Worm (Caenorhabditis elegans) whole organism, early embryonic: ENCODE data around the gene clec-176.

Experiments
- B0310.2 ChIP-seq: sonication (generic microtip); optimal IDR thresholded peaks from 2 replicates; lab custom pipeline; 2016; ENCODE audit warnings: mild to moderate bottlenecking, missing genetic modification characterization, missing compliant biosample characterization
- F13C5.2 ChIP-seq: sonication (generic microtip); optimal IDR thresholded peaks from 2 replicates; lab custom pipeline; 2017; ENCODE audit warnings: mild to moderate bottlenecking, missing genetic modification characterization, inconsistent platforms, missing compliant biosample characterization
- aly-1 ChIP-seq: sonication (generic microtip); optimal IDR thresholded peaks from 2 replicates; lab custom pipeline; 2016; ENCODE audit warnings: missing genetic modification characterization, missing compliant biosample characterization
- ama-1 ChIP-seq: fragments of 150-350 bp; optimal IDR thresholded peaks from 2 replicates; lab custom pipeline; 2014
- ceh-13 ChIP-seq: fragments of 200-800 bp; sonication (Bioruptor generic); optimal IDR thresholded peaks from 2 replicates; lab custom pipeline; 2018; ENCODE audit warnings: mild to moderate bottlenecking, missing genetic modification characterization, missing compliant biosample characterization
- ceh-36 ChIP-seq: sonication (generic microtip); optimal IDR thresholded peaks from 2 replicates; lab custom pipeline; 2016; ENCODE audit warnings: missing genetic modification characterization, inconsistent platforms, missing compliant biosample characterization
- ets-7 ChIP-seq: sonication (generic microtip); optimal IDR thresholded peaks from 2 replicates; lab custom pipeline; 2016; ENCODE audit warnings: missing genotype, missing genetic modification characterization, missing compliant biosample characterization
- flt-1 ChIP-seq: fragments of 200-800 bp; sonication (Bioruptor generic); IDR thresholded peaks from 2 replicates; pipeline ENCODE4 v1.3.6; 2022; ENCODE audit warnings: missing genetic modification characterization, missing compliant biosample characterization
- hmbx-1 ChIP-seq: sonication (generic microtip); optimal IDR thresholded peaks from 2 replicates; lab custom pipeline; 2016; ENCODE audit warnings: mild to moderate bottlenecking, missing genetic modification characterization, missing compliant biosample characterization
- hmg-4 ChIP-seq: fragments of 200-800 bp; sonication (Bioruptor generic); optimal IDR thresholded peaks from 2 replicates; lab custom pipeline; 2018; ENCODE audit warnings: mild to moderate bottlenecking, missing genetic modification characterization, missing compliant biosample characterization
- hnd-1 ChIP-seq: sonication (generic microtip); optimal IDR thresholded peaks from 2 replicates; lab custom pipeline; 2016; ENCODE audit warnings: missing genetic modification characterization, missing compliant biosample characterization
- pes-1 ChIP-seq: fragments of 200-800 bp; sonication (Bioruptor generic); IDR thresholded peaks from 2 replicates; pipeline ENCODE4 v1.3.6; 2022; ENCODE audit warnings: missing genetic modification reagents, missing genetic modification characterization, missing compliant biosample characterization
- scrt-1 ChIP-seq: fragments of 200-800 bp; sonication (Bioruptor generic); IDR thresholded peaks from 2 replicates; pipeline ENCODE4 v1.3.6; 2022; ENCODE audit warnings: missing genetic modification characterization, missing compliant biosample characterization
- sea-1 ChIP-seq: fragments of 200-800 bp; sonication (Bioruptor generic); conservative IDR thresholded peaks from 2 replicates; pipeline ENCODE4 v1.3.6; 2022; ENCODE audit warnings: missing genetic modification characterization, missing compliant biosample characterization
- tbx-11 ChIP-seq: fragments of 200-800 bp; sonication (Bioruptor generic); IDR thresholded peaks from 2 replicates; pipeline ENCODE4 v1.3.6; 2022; ENCODE audit warnings: missing genetic modification characterization, missing compliant biosample characterization
- tbx-37 ChIP-seq: fragments of 200-800 bp; sonication (Bioruptor generic); conservative IDR thresholded peaks from 2 replicates; pipeline ENCODE4 v1.3.6; 2022; ENCODE audit warnings: missing genetic modification reagents, missing genetic modification characterization, missing compliant biosample characterization
- tra-4 ChIP-seq: sonication (generic microtip); optimal IDR thresholded peaks from 2 replicates; lab custom pipeline; 2017; ENCODE audit warnings: missing genetic modification characterization, missing compliant biosample characterization

Gene clec-176

DNA sequence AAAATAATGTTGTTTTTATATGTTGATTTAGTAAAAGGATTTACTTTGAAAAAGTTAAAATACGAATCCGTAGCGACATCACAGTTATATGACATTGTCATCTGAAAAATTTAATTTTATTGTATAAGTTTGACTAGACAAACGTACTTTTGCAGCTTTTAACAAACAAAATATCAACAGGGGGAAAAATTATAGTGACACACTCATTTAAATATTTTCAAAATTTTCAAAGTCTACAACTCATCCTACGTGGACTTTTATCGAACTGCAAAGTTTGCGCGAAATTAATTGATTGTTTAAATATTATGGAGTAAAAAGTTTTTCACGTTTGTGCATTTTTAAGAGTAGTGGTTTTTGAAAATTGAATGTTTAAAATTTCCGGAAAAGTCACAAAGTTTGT is 41.8 kb downstream of the clec-176 start, which contains the start of gene C09B9.85:
TSS of gene C09B9.85 (minus strand) at position 101 of the 400 bp plus-strand sequence.
- TF ChIP-seq tra-4 (no peak), ceh-13 (GFP tag; lab: Kevin White, UChicago) (no peak), pes-1 (no peak), ceh-36 (tag; lab: Kevin White, UChicago) (no peak)

DNA sequence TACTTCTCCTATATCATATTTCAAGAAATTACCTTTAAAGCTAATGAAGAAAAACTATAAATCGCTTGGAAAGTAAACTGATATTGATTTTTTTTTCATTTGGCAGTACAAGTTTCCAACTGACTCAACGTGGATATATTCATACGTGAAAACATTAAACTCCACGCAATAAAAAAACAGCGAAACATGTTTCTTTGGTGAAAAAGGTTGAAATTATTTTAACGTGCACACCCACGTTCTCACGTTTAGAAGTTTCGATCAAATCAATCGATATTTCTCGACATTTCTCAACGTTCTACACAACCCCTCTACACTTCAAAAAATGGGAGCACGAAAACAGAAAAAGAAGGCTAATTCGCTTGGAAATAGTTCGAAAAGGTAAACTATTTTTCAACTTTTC is 45.1 kb downstream of the clec-176 start, which contains the start of the genes best-6 and C09B9.2:
TSS of gene best-6 (minus strand) at position 101 of the 400 bp plus-strand sequence.
TSS of gene C09B9.2 (plus strand) at position 314 of the 400 bp plus-strand sequence.
- TF ChIP-seq ama-1: no peak
- TF ChIP-seq ceh-36 (tag; lab: Kevin White, UChicago): no peak
- no peak for TF ChIP-seq hmbx-1 (tag; lab: Kevin White, UChicago)
- no peak for TF ChIP-seq flt-1 (GFP tag; lab: Robert Waterston, UW)
- no peak for TF ChIP-seq sea-1 (GFP tag; lab: Robert Waterston, UW)
- TF ChIP-seq scrt-1: no peak
- no peak for TF ChIP-seq aly-1 (tag; lab: Kevin White, UChicago)
- TF ChIP-seq hmg-4: no peak
- no peak for TF ChIP-seq ceh-13 (GFP tag; lab: Kevin White, UChicago)
- TF ChIP-seq F13C5.2: no peak
- TF ChIP-seq ets-7 (tag; lab: Kevin White, UChicago): no peak
- TF ChIP-seq pes-1: no peak
- no peak for TF ChIP-seq tbx-37 (GFP tag; lab: Robert Waterston, UW)
- TF ChIP-seq tra-4: no peak
- TF ChIP-seq hnd-1 (tag; lab: Kevin White, UChicago): no peak
- TF ChIP-seq tbx-11 (GFP tag; lab: Robert Waterston, UW): no peak
- no peak for TF ChIP-seq B0310.2

DNA sequence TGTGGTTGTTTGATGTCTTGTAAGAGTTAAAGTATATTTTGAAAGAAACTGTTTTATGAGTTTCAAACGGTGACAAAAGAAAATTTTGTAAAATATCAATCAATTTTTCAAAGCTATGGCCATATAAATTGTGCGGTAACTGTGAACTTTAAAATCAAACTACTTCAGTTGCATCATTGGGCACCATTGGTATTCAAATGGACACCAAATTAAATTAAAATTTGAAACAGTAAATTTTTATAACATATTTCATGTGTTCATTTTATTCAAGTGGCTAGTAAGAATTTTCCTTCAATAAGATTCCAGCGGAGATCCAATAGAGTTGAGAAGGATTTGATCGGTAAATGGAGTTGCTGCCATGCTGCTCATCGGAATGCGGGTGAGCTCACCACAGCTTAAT is 47.5 kb downstream of the clec-176 start:
- TF ChIP-seq ceh-36 (tag; lab: Kevin White, UChicago) (no peak), sea-1 (GFP tag; lab: Robert Waterston, UW) (no peak), F13C5.2 (no peak), tra-4 (no peak), scrt-1 (no peak), tbx-11 (GFP tag; lab: Robert Waterston, UW) (no peak), B0310.2 (no peak), ama-1 (no peak), ceh-13 (GFP tag; lab: Kevin White, UChicago) (no peak), tbx-37 (GFP tag; lab: Robert Waterston, UW) (no peak), hmbx-1 (tag; lab: Kevin White, UChicago) (no peak), hmg-4 (no peak), flt-1 (GFP tag; lab: Robert Waterston, UW) (no peak), aly-1 (tag; lab: Kevin White, UChicago) (no peak), hnd-1 (tag; lab: Kevin White, UChicago) (no peak), ets-7 (tag; lab: Kevin White, UChicago) (no peak), pes-1 (no peak)

DNA sequence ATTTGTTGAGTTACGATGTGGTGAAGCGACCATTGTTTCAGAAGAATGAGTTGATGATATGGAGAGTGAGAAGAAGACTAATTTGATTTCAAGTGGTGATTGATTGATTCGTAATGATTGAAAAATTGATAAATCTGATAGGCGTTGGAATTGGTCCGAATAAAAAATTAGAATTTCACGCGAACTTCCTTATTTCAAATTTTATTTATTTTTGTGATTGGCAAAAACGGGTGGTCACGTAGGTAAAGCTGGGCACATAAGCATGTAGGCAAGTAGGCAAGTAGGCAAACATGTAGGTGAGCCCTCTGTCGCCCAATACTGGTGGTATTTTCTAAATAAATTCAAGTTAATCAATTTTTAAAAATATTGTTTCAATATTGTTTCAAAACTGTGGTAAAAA is 49.4 kb downstream of the clec-176 start, which contains the start of gene C09B9.4:
TSS of gene C09B9.4 (minus strand) at position 101 of the 400 bp plus-strand sequence.
- TF ChIP-seq F13C5.2 (no peak), hmbx-1 (tag; lab: Kevin White, UChicago) (no peak), hmg-4 (no peak), ceh-13 (GFP tag; lab: Kevin White, UChicago) (no peak), flt-1 (GFP tag; lab: Robert Waterston, UW) (no peak), aly-1 (tag; lab: Kevin White, UChicago) (no peak), tra-4 (no peak), ets-7 (tag; lab: Kevin White, UChicago) (no peak), hnd-1 (tag; lab: Kevin White, UChicago) (no peak), B0310.2 (no peak), tbx-37 (GFP tag; lab: Robert Waterston, UW) (no peak)
